Worm (Caenorhabditis elegans) whole organism, L3 larva: ENCODE results near the gene amt-2.

ENCODE experiments used
- ceh-16 ChIP-seq: sonication (generic microtip); optimal IDR thresholded peaks from 2 replicates; lab custom pipeline; 2017; ENCODE audit warnings: missing biosample characterization, missing genetic modification characterization
- ceh-82 ChIP-seq: fragments of 150-350 bp; optimal IDR thresholded peaks from 2 replicates; lab custom pipeline; 2014; ENCODE audit warnings: missing biosample characterization, missing genetic modification characterization
- jun-1 ChIP-seq: fragments of 150-350 bp; optimal IDR thresholded peaks from 2 replicates; lab custom pipeline; 2014; ENCODE audit warnings: missing biosample characterization, missing genetic modification reagents, missing genetic modification characterization
- nhr-237 ChIP-seq: fragments of 150-350 bp; optimal IDR thresholded peaks from 2 replicates; lab custom pipeline; 2014; ENCODE audit warnings: missing biosample characterization, missing genetic modification characterization
- nhr-25 ChIP-seq: sonication (generic microtip); optimal IDR thresholded peaks from 2 replicates; lab custom pipeline; 2017; ENCODE audit warnings: missing biosample characterization, missing genetic modification characterization
- nhr-77 ChIP-seq: fragments of 150-350 bp; optimal IDR thresholded peaks from 2 replicates; lab custom pipeline; 2014; ENCODE audit warnings: missing biosample characterization, missing genetic modification characterization
- pqm-1 ChIP-seq: fragments of 150-350 bp; optimal IDR thresholded peaks from 2 replicates; lab custom pipeline; 2017; ENCODE audit warnings: missing biosample characterization, missing genetic modification characterization, inconsistent platforms
- snpc-4 ChIP-seq: fragments of 150-350 bp; optimal IDR thresholded peaks from 2 replicates; lab custom pipeline; 2014; ENCODE audit warnings: missing biosample characterization, missing genetic modification characterization
- unc-62 ChIP-seq: fragments of 150-350 bp; sonication (generic microtip); optimal IDR thresholded peaks from 4 replicates; lab custom pipeline; 2014; ENCODE audit warnings: missing biosample characterization, missing genetic modification reagents, missing genetic modification characterization

ce11 chrIV:13085675-13086074 is 43.5 kb downstream of the amt-2 start:
- TF ChIP-seq nhr-237 (tag; lab: Kevin White, UChicago) (no peak), nhr-25 (no peak), pqm-1 (tag; lab: Kevin White, UChicago) (no peak), nhr-77 (tag; lab: Kevin White, UChicago) (no peak), unc-62 (GFP tag; lab: Kevin White, UChicago) (no peak), snpc-4 (tag; lab: Kevin White, UChicago) (no peak), jun-1 (tag; lab: Kevin White, UChicago) (no peak), ceh-16 (tag; lab: Kevin White, UChicago) (no peak), ceh-82 (tag; lab: Kevin White, UChicago) (no peak)
